Fruit fly (Drosophila melanogaster) whole organism, embryonic: Measurements from ENCODE around the gene Elp6.

Experiments used
- Ada2b ChIP-seq: fragments of 200-800 bp; sonication (Bioruptor generic); IDR thresholded peaks from 2 replicates; pipeline ENCODE4 v1.3.6; 2022; ENCODE audit warnings: missing biosample characterization, missing genetic modification characterization
- Bteb2 ChIP-seq: fragments of 200-800 bp; sonication (Bioruptor generic); optimal IDR thresholded peaks from 2 replicates; lab custom pipeline; 2016; ENCODE audit warnings: missing biosample characterization, missing genetic modification characterization
- CG10209 ChIP-seq: fragments of 200-800 bp; sonication (Bioruptor generic); optimal IDR thresholded peaks from 3 replicates; lab custom pipeline; 2017; ENCODE audit warnings: missing biosample characterization, mild to moderate bottlenecking, missing genetic modification characterization, missing genetic modification reagents
- CG1024 ChIP-seq: fragments of 200-800 bp; sonication (Bioruptor generic); IDR thresholded peaks from 2 replicates; pipeline ENCODE4 v1.3.6; 2022; ENCODE audit warnings: missing biosample characterization, missing genetic modification characterization
- CG10431 ChIP-seq: fragments of 200-800 bp; sonication (Bioruptor generic); optimal IDR thresholded peaks from 3 replicates; lab custom pipeline; 2018; ENCODE audit warnings: missing biosample characterization, mild to moderate bottlenecking, missing genetic modification characterization
- CG1233 ChIP-seq: fragments of 200-800 bp; sonication (Bioruptor generic); optimal IDR thresholded peaks from 4 replicates; lab custom pipeline; 2018; ENCODE audit warnings: missing biosample characterization, mild to moderate bottlenecking, missing genetic modification characterization
- CG12659 ChIP-seq: fragments of 200-800 bp; sonication (Bioruptor generic); optimal IDR thresholded peaks from 3 replicates; lab custom pipeline; 2017; ENCODE audit warnings: mild to moderate bottlenecking, missing biosample characterization, missing genetic modification reagents, missing genetic modification characterization
- CG2116 ChIP-seq: fragments of 200-800 bp; sonication (Bioruptor generic); optimal IDR thresholded peaks from 3 replicates; lab custom pipeline; 2018; ENCODE audit warnings: missing biosample characterization, mild to moderate bottlenecking, missing genetic modification characterization
- CG2120 ChIP-seq: fragments of 200-800 bp; sonication (Bioruptor generic); optimal IDR thresholded peaks from 3 replicates; lab custom pipeline; 2016; ENCODE audit warnings: missing biosample characterization, missing genetic modification characterization
- CG3163 ChIP-seq: fragments of 200-800 bp; sonication (Bioruptor generic); optimal IDR thresholded peaks from 3 replicates; lab custom pipeline; 2016; ENCODE audit warnings: missing biosample characterization, missing genetic modification characterization
- CG33213 ChIP-seq: fragments of 200-800 bp; sonication (Bioruptor generic); optimal IDR thresholded peaks from 3 replicates; lab custom pipeline; 2016; ENCODE audit warnings: missing biosample characterization, missing genetic modification characterization
- CG34422 ChIP-seq: fragments of 200-800 bp; sonication (Bioruptor generic); IDR thresholded peaks from 3 replicates; pipeline ENCODE4 v1.3.6; 2022; ENCODE audit warnings: missing biosample characterization, missing genetic modification characterization
- CG4360 ChIP-seq: fragments of 200-800 bp; sonication (Bioruptor generic); IDR thresholded peaks from 2 replicates; pipeline ENCODE4 v1.3.6; 2022; ENCODE audit warnings: missing biosample characterization, missing genetic modification characterization
- CG4617 ChIP-seq: fragments of 200-800 bp; sonication (Bioruptor generic); optimal IDR thresholded peaks from 3 replicates; lab custom pipeline; 2016; ENCODE audit warnings: missing biosample characterization, missing genetic modification characterization, borderline replicate concordance
- CG7271 ChIP-seq: fragments of 200-800 bp; sonication (Bioruptor generic); optimal IDR thresholded peaks from 2 replicates; lab custom pipeline; 2018; ENCODE audit warnings: missing biosample characterization, mild to moderate bottlenecking, missing genetic modification characterization, moderate library complexity
- CkIIα-i1 ChIP-seq: fragments of 200-800 bp; sonication (Bioruptor generic); IDR thresholded peaks from 2 replicates; pipeline ENCODE4 v1.3.6; 2022; ENCODE audit warnings: missing biosample characterization, missing genetic modification characterization
- Dll ChIP-seq: fragments of 200-800 bp; sonication (Bioruptor generic); IDR thresholded peaks from 4 replicates; pipeline ENCODE4 v1.3.6; 2022; ENCODE audit warnings: missing biosample characterization, missing genetic modification characterization; ENCODE audit not compliant: partially characterized antibody
- Ets97D ChIP-seq: fragments of 200-800 bp; sonication (Bioruptor generic); optimal IDR thresholded peaks from 3 replicates; lab custom pipeline; 2016; ENCODE audit warnings: missing biosample characterization, missing genetic modification characterization
- HmgZ ChIP-seq: fragments of 200-800 bp; sonication (Bioruptor generic); optimal IDR thresholded peaks from 2 replicates; lab custom pipeline; 2018; ENCODE audit warnings: missing biosample characterization, mild to moderate bottlenecking, missing genetic modification characterization
- Hr78 ChIP-seq, 2 experiments: fragments of 200-800 bp in 1 of 2; fragments of >200 bp in 1 of 2; sonication (Bioruptor generic) in 1 of 2; optimal IDR thresholded peaks; 2 replicates each; lab custom pipeline; 2017 to 2019; ENCODE audit warnings: missing biosample characterization in 2 of 2, missing genetic modification characterization in 2 of 2, mild to moderate bottlenecking in 1 of 2, moderate library complexity in 1 of 2
- Lim3 ChIP-seq: fragments of 200-800 bp; sonication (Bioruptor generic); IDR thresholded peaks from 2 replicates; pipeline ENCODE4 v1.3.6; 2022; ENCODE audit warnings: missing biosample characterization, missing genetic modification characterization
- MESR4 ChIP-seq: fragments of 200-800 bp; sonication (Bioruptor generic); optimal IDR thresholded peaks from 2 replicates; lab custom pipeline; 2018; ENCODE audit warnings: missing biosample characterization, mild to moderate bottlenecking, missing genetic modification characterization, moderate library complexity
- Opbp ChIP-seq: fragments of 200-800 bp; sonication (Bioruptor generic); IDR thresholded peaks from 3 replicates; pipeline ENCODE4 v1.3.6; 2022; ENCODE audit warnings: missing biosample characterization, missing genetic modification characterization; ENCODE audit not compliant: partially characterized antibody
- Scr ChIP-seq: fragments of 200-800 bp; sonication (Bioruptor generic); IDR thresholded peaks from 2 replicates; pipeline ENCODE4 v1.3.6; 2022; ENCODE audit warnings: missing biosample characterization, missing genetic modification characterization; ENCODE audit not compliant: partially characterized antibody
- Stat92E ChIP-seq, 3 experiments: fragments of >200 bp in 2 of 3; fragments of 200-800 bp in 1 of 3; sonication (Bioruptor generic) in 1 of 3; optimal IDR thresholded peaks; 2 replicates each; lab custom pipeline; 2017 to 2019; ENCODE audit warnings: missing biosample characterization in 3 of 3, missing genetic modification characterization in 3 of 3, mild to moderate bottlenecking in 1 of 3, moderate library complexity in 1 of 3
- danr ChIP-seq: fragments of 200-800 bp; sonication (Bioruptor generic); IDR thresholded peaks from 2 replicates; pipeline ENCODE4 v1.3.6; 2022; ENCODE audit warnings: missing biosample characterization, missing genetic modification characterization
- lola ChIP-seq, 3 experiments: fragments of >200 bp in 2 of 3; fragments of 200-800 bp in 1 of 3; sonication (Bioruptor generic) in 1 of 3; optimal IDR thresholded peaks; 2 replicates each; lab custom pipeline; 2017 to 2019; ENCODE audit warnings: missing biosample characterization in 3 of 3, missing genetic modification characterization in 3 of 3, mild to moderate bottlenecking in 1 of 3, moderate library complexity in 1 of 3
- lov ChIP-seq, 2 experiments: fragments of 200-800 bp in 1 of 2; fragments of >200 bp in 1 of 2; sonication (Bioruptor generic) in 1 of 2; IDR thresholded peaks in 1 of 2; optimal IDR thresholded peaks in 1 of 2; 2 replicates in 1 of 2; 3 replicates in 1 of 2; pipeline versions ENCODE4 v1.3.6 to Lab custom; 2017 to 2022; ENCODE audit warnings: missing biosample characterization in 1 of 2, missing genetic modification characterization in 1 of 2
- nerfin-2 ChIP-seq: fragments of 200-800 bp; sonication (Bioruptor generic); IDR thresholded peaks from 2 replicates; pipeline ENCODE4 v1.3.6; 2022; ENCODE audit warnings: missing biosample characterization, missing genetic modification characterization; ENCODE audit not compliant: partially characterized antibody
- pros ChIP-seq: fragments of 200-800 bp; sonication (Bioruptor generic); optimal IDR thresholded peaks from 3 replicates; lab custom pipeline; 2019; ENCODE audit warnings: missing biosample characterization, mild to moderate bottlenecking, missing genetic modification characterization, moderate library complexity
- sd ChIP-seq: fragments of 200-800 bp; sonication (Bioruptor generic); optimal IDR thresholded peaks from 3 replicates; lab custom pipeline; 2018; ENCODE audit warnings: missing biosample characterization, mild to moderate bottlenecking, missing genetic modification characterization, moderate library complexity
- stc ChIP-seq: fragments of 200-800 bp; sonication (Bioruptor generic); IDR thresholded peaks from 2 replicates; pipeline ENCODE4 v1.3.6; 2022; ENCODE audit warnings: missing biosample characterization, missing genetic modification characterization
- tna ChIP-seq: fragments of 200-800 bp; sonication (Bioruptor generic); IDR thresholded peaks from 2 replicates; pipeline ENCODE4 v1.3.6; 2022; ENCODE audit warnings: missing biosample characterization, missing genetic modification characterization; ENCODE audit not compliant: partially characterized antibody
- tx ChIP-seq: fragments of 200-800 bp; sonication (Bioruptor generic); optimal IDR thresholded peaks from 2 replicates; lab custom pipeline; 2016; ENCODE audit warnings: missing biosample characterization, missing genetic modification characterization

Gene Elp6

dm6 chr3R:13364175-13365174 lies 2.2 kb downstream of the Elp6 start, which contains the start of gene Dic1 (continued):
- peak; percentile 88 for TF ChIP-seq HmgZ
- TF ChIP-seq Ada2b (GFP tag; lab: Robert Waterston, UW) = peak; percentile 86
- TF ChIP-seq CG12659 (GFP tag; lab: Kevin White, UChicago) = peak; percentile 99
- peak; percentile 52; the same call in 1 of the 3 replicates for TF ChIP-seq Opbp (GFP tag; lab: Robert Waterston, UW)
- peak; percentile 64 for TF ChIP-seq CG3163 (GFP tag; lab: Kevin White, UChicago)
- TF ChIP-seq Bteb2 (GFP tag; lab: Kevin White, UChicago) = peak; percentile 93
- peak; percentile 84 for TF ChIP-seq CG7271 (tag; lab: Kevin White, UChicago)
- TF ChIP-seq stc (GFP tag; lab: Robert Waterston, UW) = peak; percentile 89
- TF ChIP-seq tna (GFP tag; lab: Robert Waterston, UW) = peak; percentile 52; the same call in 1 of the 2 replicates
- peak; percentile 65 for TF ChIP-seq Ets97D (GFP tag; lab: Kevin White, UChicago)
- TF ChIP-seq pros (GFP tag; lab: Kevin White, UChicago) = peak; percentile 45
- TF ChIP-seq CG4360 = peak; percentile 50
- TF ChIP-seq Scr = peak; percentile 17; the same call in 1 of the 2 replicates
- TF ChIP-seq lov (optimal IDR thresholded peaks at IDR 0.05; lab: Kevin White, UChicago) = no peak
- TF ChIP-seq lov (GFP tag; IDR thresholded peaks at IDR 0.05; lab: Robert Waterston, UW) = peak; percentile 81
- TF ChIP-seq Dll (GFP tag; lab: Robert Waterston, UW) = 0 out of 4 replicates have a peak, but pooled peaks have one; percentile 30
- peak; percentile 88 for TF ChIP-seq CG34422 (GFP tag; lab: Robert Waterston, UW)
- TF ChIP-seq MESR4 (GFP tag; lab: Kevin White, UChicago) = peak; percentile 10
- TF ChIP-seq CG2116 (GFP tag; lab: Kevin White, UChicago) = peak; percentile 82
- TF ChIP-seq tx (GFP tag; lab: Kevin White, UChicago) = peak; percentile 79
- TF ChIP-seq Hr78 (GFP tag; optimal IDR thresholded peaks at IDR 0.05; lab: Kevin White, UChicago) = peak in 1 of 2 experiments; percentile 99
- peak; percentile 89 for TF ChIP-seq CG10431 (GFP tag; lab: Kevin White, UChicago)
- TF ChIP-seq sd (tag; lab: Kevin White, UChicago) = peak; percentile 83
- peak; percentile 77 for TF ChIP-seq CG1024 (GFP tag; lab: Robert Waterston, UW)
- TF ChIP-seq lola (GFP tag; optimal IDR thresholded peaks at IDR 0.05; lab: Kevin White, UChicago) = peak in 1 of 3 experiments; percentile 97
- peak; percentile 97 for TF ChIP-seq CG2120 (GFP tag; lab: Kevin White, UChicago)
- TF ChIP-seq CG4617 = peak; percentile 84
- TF ChIP-seq CG33213 = peak; percentile 78
- peak; percentile 97 for TF ChIP-seq CG10209 (GFP tag; lab: Kevin White, UChicago)
- TF ChIP-seq CkIIα-i1 = no peak; the same call in 1 of the 2 replicates
- no peak for TF ChIP-seq nerfin-2 (GFP tag; lab: Robert Waterston, UW)
- TF ChIP-seq Lim3 (GFP tag; lab: Robert Waterston, UW) = peak; percentile 74
- TF ChIP-seq Stat92E (GFP tag; optimal IDR thresholded peaks at IDR 0.05; lab: Kevin White, UChicago) = no peak
- peak; percentile 97 for TF ChIP-seq CG1233 (GFP tag; lab: Kevin White, UChicago)
- peak; percentile 85 for TF ChIP-seq danr (GFP tag; lab: Robert Waterston, UW)
